Worm (Caenorhabditis elegans) whole organism, L2 larva: ENCODE results near the gene ZC443.7.

Experiments
- aly-2 ChIP-seq: fragments of 150-350 bp; optimal IDR thresholded peaks from 2 replicates; lab custom pipeline; 2014; ENCODE audit warnings: missing biosample characterization, missing genetic modification characterization
- ama-1 ChIP-seq: fragments of 150-350 bp; optimal IDR thresholded peaks from 2 replicates; lab custom pipeline; 2018; ENCODE audit warnings: inconsistent platforms
- ceh-82 ChIP-seq: fragments of 150-350 bp; optimal IDR thresholded peaks from 2 replicates; lab custom pipeline; 2014; ENCODE audit warnings: missing biosample characterization, missing genetic modification characterization
- elt-3 ChIP-seq: sonication (generic microtip); optimal IDR thresholded peaks from 2 replicates; lab custom pipeline; 2017; ENCODE audit warnings: missing biosample characterization, missing genetic modification characterization
- fos-1 ChIP-seq: fragments of 150-350 bp; optimal IDR thresholded peaks from 2 replicates; lab custom pipeline; 2014; ENCODE audit warnings: missing biosample characterization, missing genetic modification characterization
- lin-11 ChIP-seq: fragments of 150-350 bp; sonication (generic microtip); optimal IDR thresholded peaks from 2 replicates; lab custom pipeline; 2014; ENCODE audit warnings: missing biosample characterization, missing genetic modification characterization, inconsistent platforms, mixed read lengths
- lsy-2 ChIP-seq, 2 experiments: fragments of 150-350 bp in 1 of 2; sonication (generic microtip) in 1 of 2; optimal IDR thresholded peaks; 2 replicates each; lab custom pipeline; 2014 to 2017; ENCODE audit warnings: missing biosample characterization in 2 of 2, missing genetic modification characterization in 2 of 2
- mdl-1 ChIP-seq, 2 experiments: fragments of 150-350 bp in 1 of 2; sonication (generic microtip) in 1 of 2; optimal IDR thresholded peaks; 2 replicates each; lab custom pipeline; 2017; ENCODE audit warnings: missing biosample characterization in 2 of 2, missing genetic modification characterization in 2 of 2
- nhr-237 ChIP-seq: fragments of 150-350 bp; optimal IDR thresholded peaks from 2 replicates; lab custom pipeline; 2014; ENCODE audit warnings: missing biosample characterization, missing genetic modification characterization
- nhr-25 ChIP-seq: fragments of 150-350 bp; sonication (generic microtip); optimal IDR thresholded peaks from 3 replicates; lab custom pipeline; 2014; ENCODE audit warnings: missing biosample characterization, missing genetic modification characterization
- snpc-4 ChIP-seq: fragments of 150-350 bp; optimal IDR thresholded peaks from 2 replicates; lab custom pipeline; 2014; ENCODE audit warnings: missing biosample characterization, missing genetic modification characterization
- unc-62 ChIP-seq: fragments of 150-350 bp; optimal IDR thresholded peaks from 2 replicates; lab custom pipeline; 2014; ENCODE audit warnings: missing biosample characterization, missing genetic modification reagents, missing genetic modification characterization
- ztf-11 ChIP-seq: sonication (generic microtip); optimal IDR thresholded peaks from 2 replicates; lab custom pipeline; 2017; ENCODE audit warnings: missing biosample characterization, missing genetic modification characterization
- ztf-4 ChIP-seq: fragments of 150-350 bp; optimal IDR thresholded peaks from 2 replicates; lab custom pipeline; 2014; ENCODE audit warnings: missing biosample characterization, missing genetic modification characterization

DNA sequence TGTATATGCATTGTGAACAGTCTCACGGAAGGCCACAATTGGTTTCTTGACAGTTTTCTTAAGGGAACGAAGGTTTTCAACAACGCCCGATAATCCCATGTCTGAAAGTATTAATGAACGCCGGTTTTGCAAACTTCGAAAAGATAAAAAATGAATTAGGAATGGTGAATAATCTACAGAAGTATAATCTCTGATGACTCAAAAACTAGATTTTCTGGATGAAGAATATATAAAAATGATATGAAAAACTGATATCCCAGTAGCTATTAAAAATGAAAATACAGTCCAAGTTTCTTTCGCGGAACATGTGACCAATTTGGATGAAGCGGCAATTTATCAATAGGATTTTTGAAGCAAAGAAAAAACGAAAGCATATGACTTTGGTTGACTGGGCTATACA is 7.7 kb downstream of the ZC443.7 start, which contains the start of gene ZC443.3:
- TF ChIP-seq fos-1 (no peak), snpc-4 (tag; lab: Kevin White, UChicago) (no peak), lsy-2 (tag; optimal IDR thresholded peaks at IDR 0.05; lab: Kevin White, UChicago) (no peak), ztf-11 (tag; lab: Kevin White, UChicago) (no peak), ceh-82 (no peak), unc-62 (GFP tag; lab: Kevin White, UChicago) (no peak), ztf-4 (tag; lab: Kevin White, UChicago) (no peak), lin-11 (no peak), nhr-25 (tag; lab: Kevin White, UChicago) (no peak), elt-3 (tag; lab: Kevin White, UChicago) (no peak), aly-2 (tag; lab: Kevin White, UChicago) (no peak), mdl-1 (tag; optimal IDR thresholded peaks at IDR 0.05; lab: Kevin White, UChicago) (no peak), ama-1 (lab: Kevin White, UChicago) (no peak), nhr-237 (no peak)
